Fruit fly (Drosophila melanogaster) whole organism, embryonic: ENCODE measurements around the gene CG14135.

Experiments used
- Atf3 ChIP-seq: fragments of 200-800 bp; sonication (Bioruptor generic); optimal IDR thresholded peaks from 3 replicates; lab custom pipeline; 2016; ENCODE audit warnings: missing biosample characterization, missing genetic modification characterization
- Bteb2 ChIP-seq: fragments of 200-800 bp; sonication (Bioruptor generic); optimal IDR thresholded peaks from 2 replicates; lab custom pipeline; 2016; ENCODE audit warnings: missing biosample characterization, missing genetic modification characterization
- CG10654 ChIP-seq: fragments of 200-800 bp; sonication (Bioruptor generic); optimal IDR thresholded peaks from 2 replicates; lab custom pipeline; 2016; ENCODE audit warnings: missing biosample characterization, missing genetic modification characterization
- CG13287 ChIP-seq: fragments of 200-800 bp; sonication (Bioruptor generic); IDR thresholded peaks from 2 replicates; pipeline ENCODE4 v1.3.6; 2022; ENCODE audit warnings: missing biosample characterization, missing genetic modification characterization; ENCODE audit not compliant: partially characterized antibody
- CG13894 ChIP-seq: fragments of 200-800 bp; sonication (Bioruptor generic); optimal IDR thresholded peaks from 3 replicates; lab custom pipeline; 2018; ENCODE audit warnings: missing biosample characterization, mild to moderate bottlenecking, missing genetic modification characterization, moderate library complexity
- CG14014 ChIP-seq: fragments of 200-800 bp; sonication (Bioruptor generic); IDR thresholded peaks from 2 replicates; pipeline ENCODE4 v1.3.6; 2022; ENCODE audit warnings: missing biosample characterization, missing genetic modification characterization
- CG15073 ChIP-seq: fragments of 200-800 bp; sonication (Bioruptor generic); optimal IDR thresholded peaks from 2 replicates; lab custom pipeline; 2016; ENCODE audit warnings: missing biosample characterization, missing genetic modification characterization
- CG15269 ChIP-seq: fragments of 200-800 bp; sonication (Bioruptor generic); optimal IDR thresholded peaks from 2 replicates; lab custom pipeline; 2018; ENCODE audit warnings: missing biosample characterization, mild to moderate bottlenecking, missing genetic modification characterization, moderate library complexity
- CG16779 ChIP-seq: fragments of 200-800 bp; sonication (Bioruptor generic); IDR thresholded peaks from 2 replicates; pipeline ENCODE4 v1.3.6; 2022; ENCODE audit warnings: missing biosample characterization, missing genetic modification characterization
- CG18599 ChIP-seq: fragments of 200-800 bp; sonication (Bioruptor generic); optimal IDR thresholded peaks from 3 replicates; lab custom pipeline; 2017; ENCODE audit warnings: missing biosample characterization, missing genetic modification characterization, mild to moderate bottlenecking, moderate library complexity, missing genetic modification reagents
- CG2199 ChIP-seq: fragments of 200-800 bp; sonication (Bioruptor generic); IDR thresholded peaks from 3 replicates; pipeline ENCODE4 v1.3.6; 2022; ENCODE audit warnings: missing biosample characterization, missing genetic modification characterization
- CG30403 ChIP-seq: fragments of 200-800 bp; sonication (Bioruptor generic); optimal IDR thresholded peaks from 3 replicates; lab custom pipeline; 2016; ENCODE audit warnings: missing biosample characterization, missing genetic modification characterization
- CG34376 ChIP-seq: fragments of 200-800 bp; sonication (Bioruptor generic); optimal IDR thresholded peaks from 2 replicates; lab custom pipeline; 2018; ENCODE audit warnings: missing biosample characterization, mild to moderate bottlenecking, missing genetic modification characterization
- CG3847 ChIP-seq: fragments of 200-800 bp; sonication (Bioruptor generic); IDR thresholded peaks from 2 replicates; pipeline ENCODE4 v1.3.6; 2022; ENCODE audit warnings: missing biosample characterization, missing genetic modification characterization
- CG43689 ChIP-seq: fragments of 200-800 bp; sonication (Bioruptor generic); IDR thresholded peaks from 2 replicates; pipeline ENCODE4 v1.3.6; 2022; ENCODE audit warnings: missing biosample characterization, missing genetic modification characterization
- CG4404 ChIP-seq: fragments of 200-800 bp; sonication (Bioruptor generic); IDR thresholded peaks from 2 replicates; pipeline ENCODE4 v1.3.6; 2022; ENCODE audit warnings: missing biosample characterization, missing genetic modification characterization
- CG4730 ChIP-seq: fragments of 200-800 bp; sonication (Bioruptor generic); IDR thresholded peaks from 2 replicates; pipeline ENCODE4 v1.3.6; 2022; ENCODE audit warnings: missing biosample characterization, missing genetic modification characterization
- CG6654 ChIP-seq: fragments of 200-800 bp; sonication (Bioruptor generic); optimal IDR thresholded peaks from 2 replicates; lab custom pipeline; 2017; ENCODE audit warnings: missing biosample characterization, mild to moderate bottlenecking, missing genetic modification characterization
- CG6791 ChIP-seq: fragments of 200-800 bp; sonication (Bioruptor generic); IDR thresholded peaks from 3 replicates; pipeline ENCODE4 v1.3.6; 2022; ENCODE audit warnings: missing biosample characterization, missing genetic modification characterization; ENCODE audit not compliant: partially characterized antibody
- CG7357 ChIP-seq: fragments of 200-800 bp; sonication (Bioruptor generic); IDR thresholded peaks from 3 replicates; pipeline ENCODE4 v1.3.6; 2022; ENCODE audit warnings: missing biosample characterization, missing genetic modification characterization
- CG7786 ChIP-seq: fragments of 200-800 bp; sonication (Bioruptor generic); optimal IDR thresholded peaks from 2 replicates; lab custom pipeline; 2016; ENCODE audit warnings: missing biosample characterization, missing genetic modification characterization
- CG8478 ChIP-seq: fragments of >200 bp; optimal IDR thresholded peaks from 2 replicates; lab custom pipeline; 2018
- CkIIα-i1 ChIP-seq: fragments of 200-800 bp; sonication (Bioruptor generic); IDR thresholded peaks from 2 replicates; pipeline ENCODE4 v1.3.6; 2022; ENCODE audit warnings: missing biosample characterization, missing genetic modification characterization
- Dek ChIP-seq: fragments of 200-800 bp; sonication (Bioruptor generic); optimal IDR thresholded peaks from 3 replicates; lab custom pipeline; 2019; ENCODE audit warnings: missing biosample characterization, mild to moderate bottlenecking, missing genetic modification characterization, moderate library complexity
- Fer3 ChIP-seq: fragments of 200-800 bp; sonication (Bioruptor generic); optimal IDR thresholded peaks from 2 replicates; lab custom pipeline; 2018; ENCODE audit warnings: missing biosample characterization, mild to moderate bottlenecking, missing genetic modification characterization, moderate library complexity
- Hsf ChIP-seq: fragments of 200-800 bp; sonication (Bioruptor generic); optimal IDR thresholded peaks from 3 replicates; lab custom pipeline; 2016; ENCODE audit warnings: missing biosample characterization, missing genetic modification characterization
- Poxn ChIP-seq: fragments of 200-800 bp; sonication (Bioruptor generic); IDR thresholded peaks from 2 replicates; pipeline ENCODE4 v1.3.6; 2022; ENCODE audit warnings: missing biosample characterization, missing genetic modification characterization
- Usf ChIP-seq: fragments of 200-800 bp; sonication (Bioruptor generic); optimal IDR thresholded peaks from 2 replicates; lab custom pipeline; 2017; ENCODE audit warnings: missing genotype, missing biosample characterization, missing genetic modification characterization
- abd-A ChIP-seq: fragments of 200-800 bp; sonication (Bioruptor generic); optimal IDR thresholded peaks from 3 replicates; lab custom pipeline; 2019; ENCODE audit warnings: missing biosample characterization, mild to moderate bottlenecking, missing genetic modification characterization, moderate library complexity
- caup ChIP-seq: fragments of 200-800 bp; sonication (Bioruptor generic); optimal IDR thresholded peaks from 3 replicates; lab custom pipeline; 2017; ENCODE audit warnings: missing biosample characterization, mild to moderate bottlenecking, missing genetic modification characterization, moderate library complexity; ENCODE audit not compliant: severe bottlenecking
- dpn ChIP-seq, 2 experiments: fragments of 200-800 bp; sonication (Bioruptor generic); optimal IDR thresholded peaks; 3 replicates each; lab custom pipeline; 2016; ENCODE audit warnings: missing biosample characterization in 2 of 2, missing genetic modification characterization in 2 of 2
- exex ChIP-seq: fragments of 200-800 bp; sonication (Bioruptor generic); optimal IDR thresholded peaks from 4 replicates; lab custom pipeline; 2018; ENCODE audit warnings: missing biosample characterization, mild to moderate bottlenecking, missing genetic modification characterization, moderate library complexity
- eyg ChIP-seq: fragments of 200-800 bp; sonication (Bioruptor generic); optimal IDR thresholded peaks from 3 replicates; lab custom pipeline; 2016; ENCODE audit warnings: missing biosample characterization, missing genetic modification characterization
- fd96Cb ChIP-seq: fragments of 200-800 bp; sonication (Bioruptor generic); optimal IDR thresholded peaks from 2 replicates; lab custom pipeline; 2018; ENCODE audit warnings: missing biosample characterization, mild to moderate bottlenecking, missing genetic modification characterization, moderate library complexity
- ftz-f1 ChIP-seq: fragments of 200-800 bp; sonication (Bioruptor generic); optimal IDR thresholded peaks from 2 replicates; lab custom pipeline; 2016; ENCODE audit warnings: missing biosample characterization, missing genetic modification characterization
- gcm2 ChIP-seq: fragments of 200-800 bp; sonication (Bioruptor generic); optimal IDR thresholded peaks from 2 replicates; lab custom pipeline; 2016; ENCODE audit warnings: missing biosample characterization, missing genetic modification characterization
- grn ChIP-seq: fragments of 200-800 bp; sonication (Bioruptor generic); optimal IDR thresholded peaks from 3 replicates; lab custom pipeline; 2017; ENCODE audit warnings: missing biosample characterization, missing genetic modification characterization
- lola ChIP-seq, 3 experiments: fragments of >200 bp in 2 of 3; fragments of 200-800 bp in 1 of 3; sonication (Bioruptor generic) in 1 of 3; optimal IDR thresholded peaks; 2 replicates each; lab custom pipeline; 2017 to 2019; ENCODE audit warnings: missing biosample characterization in 3 of 3, missing genetic modification characterization in 3 of 3, mild to moderate bottlenecking in 1 of 3, moderate library complexity in 1 of 3
- maf-S ChIP-seq: fragments of 200-800 bp; sonication (Bioruptor generic); optimal IDR thresholded peaks from 2 replicates; lab custom pipeline; 2016; ENCODE audit warnings: missing biosample characterization, missing genetic modification characterization
- mirr ChIP-seq: fragments of 200-800 bp; sonication (Bioruptor generic); optimal IDR thresholded peaks from 3 replicates; lab custom pipeline; 2018; ENCODE audit warnings: missing biosample characterization, mild to moderate bottlenecking, missing genetic modification characterization
- onecut ChIP-seq: fragments of 200-800 bp; sonication (Bioruptor generic); IDR thresholded peaks from 2 replicates; pipeline ENCODE4 v1.3.6; 2022; ENCODE audit warnings: missing biosample characterization, missing genetic modification characterization
- pnt ChIP-seq: fragments of 200-800 bp; sonication (Bioruptor generic); optimal IDR thresholded peaks from 3 replicates; lab custom pipeline; 2016; ENCODE audit warnings: missing biosample characterization, missing genetic modification characterization
- pum ChIP-seq: fragments of 200-800 bp; sonication (Bioruptor generic); optimal IDR thresholded peaks from 2 replicates; lab custom pipeline; 2016; ENCODE audit warnings: missing biosample characterization, missing genetic modification characterization
- repo ChIP-seq: fragments of 200-800 bp; sonication (Bioruptor generic); optimal IDR thresholded peaks from 2 replicates; lab custom pipeline; 2016; ENCODE audit warnings: missing biosample characterization, missing genetic modification characterization
- rib ChIP-seq: fragments of 200-800 bp; sonication (Bioruptor generic); IDR thresholded peaks from 2 replicates; pipeline ENCODE4 v1.3.6; 2022; ENCODE audit warnings: missing biosample characterization, missing genetic modification characterization
- sc ChIP-seq, 3 experiments: fragments of >200 bp in 2 of 3; fragments of 200-800 bp in 1 of 3; sonication (Bioruptor generic) in 1 of 3; optimal IDR thresholded peaks; 2 replicates in 2 of 3; 3 replicates in 1 of 3; lab custom pipeline; 2017; ENCODE audit warnings: mild to moderate bottlenecking in 1 of 3, missing biosample characterization in 1 of 3, missing genetic modification characterization in 1 of 3, missing genetic modification reagents in 1 of 3
- shn ChIP-seq: fragments of 200-800 bp; sonication (Bioruptor generic); optimal IDR thresholded peaks from 3 replicates; lab custom pipeline; 2016; ENCODE audit warnings: missing biosample characterization, missing genetic modification characterization
- tup ChIP-seq: fragments of 200-800 bp; sonication (Bioruptor generic); optimal IDR thresholded peaks from 2 replicates; lab custom pipeline; 2016; ENCODE audit warnings: missing biosample characterization, mild to moderate bottlenecking, missing genetic modification characterization, moderate library complexity
- tx ChIP-seq: fragments of 200-800 bp; sonication (Bioruptor generic); optimal IDR thresholded peaks from 2 replicates; lab custom pipeline; 2016; ENCODE audit warnings: missing biosample characterization, missing genetic modification characterization
- vfl ChIP-seq: fragments of 200-800 bp; sonication (Bioruptor generic); optimal IDR thresholded peaks from 2 replicates; lab custom pipeline; 2016; ENCODE audit warnings: missing biosample characterization, missing genetic modification characterization

The CG14135 gene

DNA sequence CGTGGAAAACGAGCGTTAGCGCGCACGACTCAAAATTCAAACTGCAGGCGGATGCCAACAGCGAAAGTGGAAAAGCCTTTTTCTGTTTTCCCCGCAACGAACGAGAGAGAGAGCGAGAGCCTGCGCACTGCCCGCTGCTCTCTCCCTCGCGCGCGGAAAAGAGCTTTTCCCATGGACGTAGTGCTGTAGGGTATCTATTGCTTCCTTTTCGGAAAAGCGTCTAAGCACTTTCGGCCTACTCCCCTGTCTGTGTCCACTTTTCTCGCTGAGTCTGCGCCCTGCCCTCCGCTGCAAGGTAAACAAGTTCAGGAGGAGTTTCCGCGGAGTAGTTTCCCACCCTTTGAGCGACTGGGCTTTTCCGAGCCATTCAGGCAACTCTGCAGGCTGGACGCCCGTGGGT is 11.1 kb upstream of the CG14135 start, which contains the start of gene CG32085 (continued):
- TF ChIP-seq CG16779 (GFP tag; lab: Robert Waterston, UW), result peak; percentile 70; the same call in 1 of the 2 replicates
- peak; percentile 11 for TF ChIP-seq fd96Cb (tag; lab: Kevin White, UChicago)
- peak; percentile 62 for TF ChIP-seq CG7786
- TF ChIP-seq eyg (GFP tag; lab: Kevin White, UChicago), result peak; percentile 53
- peak; percentile 23 for TF ChIP-seq CG10654 (GFP tag; lab: Kevin White, UChicago)
- peak; percentile 51 for TF ChIP-seq Fer3
- TF ChIP-seq CG18599 (GFP tag; lab: Kevin White, UChicago), result peak; percentile 91
- TF ChIP-seq Usf (GFP tag; lab: Kevin White, UChicago), result peak; percentile 10
- TF ChIP-seq CG15269, result peak; percentile 42
- no peak for TF ChIP-seq CG8478 (lab: Kevin White, UChicago)
- peak; percentile 69 for TF ChIP-seq onecut (GFP tag; lab: Robert Waterston, UW)
- TF ChIP-seq vfl (GFP tag; lab: Kevin White, UChicago), result peak; percentile 24
- no peak for TF ChIP-seq CkIIα-i1 (GFP tag; lab: Robert Waterston, UW)
- no peak for TF ChIP-seq lola (GFP tag; optimal IDR thresholded peaks at IDR 0.05; lab: Kevin White, UChicago)
- peak; percentile 62 for TF ChIP-seq tx
- peak; percentile 70 for TF ChIP-seq CG14014 (GFP tag; lab: Robert Waterston, UW)
- TF ChIP-seq ftz-f1, result peak; percentile 44
- 0 out of 3 replicates have a peak, but pooled peaks have one; percentile 43 for TF ChIP-seq CG7357
- TF ChIP-seq mirr (GFP tag; lab: Kevin White, UChicago), result peak; percentile 10
- TF ChIP-seq pum (GFP tag; lab: Kevin White, UChicago), result peak; percentile 52
- TF ChIP-seq Atf3 (GFP tag; lab: Kevin White, UChicago), result peak; percentile 21
- peak; percentile 71 for TF ChIP-seq caup
- TF ChIP-seq sc (optimal IDR thresholded peaks at IDR 0.05; lab: Kevin White, UChicago), result no peak
- TF ChIP-seq sc (GFP tag; optimal IDR thresholded peaks at IDR 0.05; lab: Kevin White, UChicago), result no peak
- TF ChIP-seq exex (tag; lab: Kevin White, UChicago), result peak; percentile 6
- TF ChIP-seq Poxn, result no peak
- TF ChIP-seq repo, result peak; percentile 28
- TF ChIP-seq CG6654 (GFP tag; lab: Kevin White, UChicago), result peak; percentile 3
- peak; percentile 54; the same call in 1 of the 2 replicates for TF ChIP-seq CG4730 (GFP tag; lab: Robert Waterston, UW)
- peak; percentile 27 for TF ChIP-seq tup (GFP tag; lab: Kevin White, UChicago)
- TF ChIP-seq CG6791, result no peak
- TF ChIP-seq Hsf (GFP tag; lab: Kevin White, UChicago), result peak; percentile 46
- TF ChIP-seq Bteb2, result peak; percentile 20
- TF ChIP-seq abd-A, result no peak
- TF ChIP-seq CG13287, result peak; percentile 18; the same call in 1 of the 2 replicates
- 0 out of 3 replicates have a peak, but pooled peaks have one; percentile 39 for TF ChIP-seq CG2199 (GFP tag; lab: Robert Waterston, UW)
- TF ChIP-seq CG34376 (GFP tag; lab: Kevin White, UChicago), result peak; percentile 42
- peak; percentile 57 to 74 for TF ChIP-seq dpn (GFP tag; optimal IDR thresholded peaks at IDR 0.05; lab: Kevin White, UChicago)
- peak; percentile 40 for TF ChIP-seq pnt (GFP tag; lab: Kevin White, UChicago)
- peak; percentile 42; the same call in 1 of the 2 replicates for TF ChIP-seq CG4404 (GFP tag; lab: Robert Waterston, UW)
- TF ChIP-seq grn, result no peak
- peak; percentile 75 for TF ChIP-seq CG13894 (tag; lab: Kevin White, UChicago)
- TF ChIP-seq CG30403, result peak; percentile 48
- peak; percentile 27 for TF ChIP-seq maf-S (GFP tag; lab: Kevin White, UChicago)
- TF ChIP-seq Dek (tag; lab: Kevin White, UChicago), result peak; percentile 38
- no peak for TF ChIP-seq CG43689
- peak; percentile 51; the same call in 1 of the 2 replicates for TF ChIP-seq rib (GFP tag; lab: Robert Waterston, UW)
- TF ChIP-seq shn (GFP tag; lab: Kevin White, UChicago), result peak; percentile 42
- TF ChIP-seq CG15073, result no peak
- peak; percentile 56 for TF ChIP-seq CG3847 (GFP tag; lab: Robert Waterston, UW)
- peak; percentile 5 for TF ChIP-seq gcm2 (GFP tag; lab: Kevin White, UChicago)
